Fruit fly (Drosophila melanogaster) whole organism, wandering third instar larva: ENCODE results near the gene ftz-f1.
A peak's percentile ranks its signal among the peaks of the same experiment; 100 is the strongest.

Experiments used
- Abd-B ChIP-seq: fragments of >200 bp; optimal IDR thresholded peaks from 2 replicates; lab custom pipeline; 2017; ENCODE audit warnings: missing biosample characterization, missing genetic modification characterization
- CG32264 ChIP-seq: fragments of 200-800 bp; sonication (Bioruptor generic); optimal IDR thresholded peaks from 2 replicates; lab custom pipeline; 2016; ENCODE audit warnings: missing biosample characterization, missing genetic modification characterization
- CrebA ChIP-seq: fragments of 200-800 bp; sonication (Bioruptor generic); optimal IDR thresholded peaks from 2 replicates; lab custom pipeline; 2016; ENCODE audit warnings: missing biosample characterization, mild to moderate bottlenecking, missing genetic modification characterization, borderline replicate concordance
- Dfd ChIP-seq: fragments of >200 bp; optimal IDR thresholded peaks from 2 replicates; lab custom pipeline; 2017; ENCODE audit warnings: missing biosample characterization, missing genetic modification characterization
- Dif ChIP-seq: fragments of 200-275, 200-300 bp; sonication (Bioruptor generic); optimal IDR thresholded peaks from 2 replicates; lab custom pipeline; 2018; ENCODE audit warnings: missing biosample characterization, missing genetic modification characterization; ENCODE audit not compliant: partially characterized antibody
- HLH106 ChIP-seq: fragments of 200-800 bp; optimal IDR thresholded peaks from 3 replicates; lab custom pipeline; 2019; ENCODE audit warnings: missing biosample characterization, mild to moderate bottlenecking, missing genetic modification characterization, moderate library complexity
- Hnf4 ChIP-seq: fragments of 200-800 bp; sonication (Bioruptor generic); optimal IDR thresholded peaks from 2 replicates; lab custom pipeline; 2016; ENCODE audit warnings: missing biosample characterization, mild to moderate bottlenecking, missing genetic modification characterization
- Hr78 ChIP-seq: fragments of >200 bp; optimal IDR thresholded peaks from 2 replicates; lab custom pipeline; 2017; ENCODE audit warnings: missing biosample characterization, missing genetic modification characterization
- Hr83 ChIP-seq: fragments of 200-300 bp; sonication (Bioruptor generic); optimal IDR thresholded peaks from 2 replicates; lab custom pipeline; 2016; ENCODE audit warnings: missing biosample characterization, mild to moderate bottlenecking, missing genetic modification characterization, moderate library complexity; ENCODE audit not compliant: poor library complexity, severe bottlenecking
- Myc ChIP-seq: fragments of >200 bp; optimal IDR thresholded peaks from 2 replicates; lab custom pipeline; 2017
- N ChIP-seq: fragments of >200 bp; optimal IDR thresholded peaks from 2 replicates; lab custom pipeline; 2018; ENCODE audit warnings: missing biosample characterization, missing external identifiers, missing genetic modification characterization
- OdsH ChIP-seq: fragments of 200-800 bp; sonication (Bioruptor generic); optimal IDR thresholded peaks from 2 replicates; lab custom pipeline; 2016; ENCODE audit warnings: missing biosample characterization, mild to moderate bottlenecking, missing genetic modification characterization
- Rel ChIP-seq, 2 experiments: fragments of 200-800 bp; sonication (Bioruptor generic) in 1 of 2; optimal IDR thresholded peaks; 2 replicates in 1 of 2; 3 replicates in 1 of 2; lab custom pipeline; 2016 to 2019; ENCODE audit warnings: mild to moderate bottlenecking in 2 of 2, missing biosample characterization in 2 of 2, missing genetic modification characterization in 2 of 2, moderate library complexity in 1 of 2
- Sp1 ChIP-seq: fragments of 200-800 bp; sonication (Bioruptor generic); optimal IDR thresholded peaks from 3 replicates; lab custom pipeline; 2019; ENCODE audit warnings: missing biosample characterization, mild to moderate bottlenecking, missing genetic modification characterization, moderate library complexity
- Vsx2 ChIP-seq: fragments of 200-300, 225-300 bp; sonication (Bioruptor generic); optimal IDR thresholded peaks from 2 replicates; lab custom pipeline; 2018; ENCODE audit warnings: missing biosample characterization, missing genetic modification characterization; ENCODE audit not compliant: partially characterized antibody
- br ChIP-seq: fragments of 200-800 bp; sonication (Bioruptor generic); optimal IDR thresholded peaks from 2 replicates; lab custom pipeline; 2016; ENCODE audit warnings: missing biosample characterization, missing genetic modification characterization
- brk ChIP-seq: fragments of 200-800 bp; sonication (Bioruptor generic); optimal IDR thresholded peaks from 2 replicates; lab custom pipeline; 2016; ENCODE audit warnings: missing biosample characterization, mild to moderate bottlenecking, missing genetic modification characterization
- dl ChIP-seq, 2 experiments: fragments of 175-275, 200-275 bp in 1 of 2; fragments of 200-275 bp in 1 of 2; sonication (Bioruptor generic); optimal IDR thresholded peaks; lab custom pipeline; 2018; ENCODE audit warnings: mild to moderate bottlenecking in 2 of 2, missing biosample characterization in 2 of 2, missing genetic modification characterization in 2 of 2, moderate library complexity in 2 of 2; ENCODE audit not compliant: partially characterized antibody in 2 of 2, insufficient read depth in 1 of 2
- dmrt93B ChIP-seq: fragments of 200-800 bp; sonication (Bioruptor generic); optimal IDR thresholded peaks from 2 replicates; lab custom pipeline; 2018; ENCODE audit warnings: missing biosample characterization, mild to moderate bottlenecking, missing genetic modification characterization
- dsf ChIP-seq: sonication (Bioruptor generic); optimal IDR thresholded peaks from 2 replicates; lab custom pipeline; 2016; ENCODE audit warnings: missing biosample characterization, missing genetic modification characterization, borderline replicate concordance
- ey ChIP-seq: fragments of 200-800 bp; sonication (Bioruptor generic); optimal IDR thresholded peaks from 2 replicates; lab custom pipeline; 2016; ENCODE audit warnings: missing biosample characterization, missing genetic modification characterization
- foxo ChIP-seq, 2 experiments: fragments of 200-800 bp; sonication (Bioruptor generic); optimal IDR thresholded peaks; 2 replicates in 1 of 2; 3 replicates in 1 of 2; lab custom pipeline; 2016 to 2017; ENCODE audit warnings: missing biosample characterization in 2 of 2, missing genetic modification characterization in 2 of 2
- fru ChIP-seq: fragments of 200-800 bp; sonication (Bioruptor generic); optimal IDR thresholded peaks from 3 replicates; lab custom pipeline; 2016; ENCODE audit warnings: missing biosample characterization, mild to moderate bottlenecking, missing genetic modification characterization
- jim ChIP-seq: fragments of 175-275, 200-325 bp; sonication (Bioruptor generic); optimal IDR thresholded peaks from 2 replicates; lab custom pipeline; 2016; ENCODE audit warnings: missing biosample characterization, mild to moderate bottlenecking, missing genetic modification characterization
- lola ChIP-seq: fragments of >200 bp; optimal IDR thresholded peaks from 2 replicates; lab custom pipeline; 2017; ENCODE audit warnings: missing biosample characterization, missing genetic modification characterization
- pan ChIP-seq: fragments of >200 bp; optimal IDR thresholded peaks from 2 replicates; lab custom pipeline; 2017
- psq ChIP-seq: fragments of 200-800 bp; sonication (Bioruptor generic); optimal IDR thresholded peaks from 3 replicates; lab custom pipeline; 2017; ENCODE audit warnings: missing biosample characterization, mild to moderate bottlenecking, missing genetic modification characterization, moderate library complexity
- rgr ChIP-seq: fragments of 200-800 bp; sonication (Bioruptor generic); optimal IDR thresholded peaks from 3 replicates; lab custom pipeline; 2016; ENCODE audit warnings: missing biosample characterization, mild to moderate bottlenecking, missing genetic modification characterization
- sage ChIP-seq: fragments of 200-800 bp; sonication (Bioruptor generic); optimal IDR thresholded peaks from 2 replicates; lab custom pipeline; 2016; ENCODE audit warnings: missing biosample characterization, mild to moderate bottlenecking, missing genetic modification characterization
- sv ChIP-seq: fragments of 200-800 bp; sonication (Bioruptor generic); optimal IDR thresholded peaks from 3 replicates; lab custom pipeline; 2016; ENCODE audit warnings: missing biosample characterization, missing genetic modification characterization
- tai ChIP-seq: sonication (Bioruptor generic); optimal IDR thresholded peaks from 2 replicates; lab custom pipeline; 2016; ENCODE audit warnings: missing biosample characterization, missing genetic modification characterization
- usp ChIP-seq: fragments of >200 bp; optimal IDR thresholded peaks from 2 replicates; lab custom pipeline; 2017; ENCODE audit warnings: missing biosample characterization, missing genetic modification characterization
- woc ChIP-seq: sonication (Bioruptor generic); optimal IDR thresholded peaks from 2 replicates; lab custom pipeline; 2016; ENCODE audit warnings: missing biosample characterization, mild to moderate bottlenecking, missing genetic modification characterization

Gene ftz-f1

dm6 chr3L:18810469-18810868, 9.4 kb upstream of the ftz-f1 start:
- TF ChIP-seq dl (GFP tag; optimal IDR thresholded peaks at IDR 0.05; lab: Kevin White, UChicago; ENCODE audit: insufficient read depth in 1 of 2, partially characterized antibody in 2 of 2) (no peak), Sp1 (GFP tag; lab: Kevin White, UChicago) (no peak), woc (GFP tag; lab: Kevin White, UChicago) (no peak), Myc (lab: Kevin White, UChicago) (no peak), Abd-B (GFP tag; lab: Kevin White, UChicago) (no peak), usp (GFP tag; lab: Kevin White, UChicago) (no peak), Rel (GFP tag; optimal IDR thresholded peaks at IDR 0.05; lab: Kevin White, UChicago) (no peak), Rel (tag; optimal IDR thresholded peaks at IDR 0.05; lab: Kevin White, UChicago) (no peak), Vsx2 (GFP tag; lab: Kevin White, UChicago) (no peak), Hr83 (no peak), brk (GFP tag; lab: Kevin White, UChicago) (no peak), psq (no peak), Dfd (GFP tag; lab: Kevin White, UChicago) (no peak), dmrt93B (GFP tag; lab: Kevin White, UChicago) (no peak), pan (lab: Kevin White, UChicago) (no peak), N (GFP tag; lab: Kevin White, UChicago) (no peak), CG32264 (GFP tag; lab: Kevin White, UChicago) (no peak), sage (GFP tag; lab: Kevin White, UChicago) (no peak), dsf (GFP tag; lab: Kevin White, UChicago) (no peak), tai (GFP tag; lab: Kevin White, UChicago) (no peak), br (no peak)

- TF ChIP-seq woc (GFP tag; lab: Kevin White, UChicago) (no peak), Dfd (GFP tag; lab: Kevin White, UChicago) (peak; percentile 82)
Measured at dm6 chr3L:18809067-18809466, 8.0 kb upstream of the ftz-f1 start.

DNA sequence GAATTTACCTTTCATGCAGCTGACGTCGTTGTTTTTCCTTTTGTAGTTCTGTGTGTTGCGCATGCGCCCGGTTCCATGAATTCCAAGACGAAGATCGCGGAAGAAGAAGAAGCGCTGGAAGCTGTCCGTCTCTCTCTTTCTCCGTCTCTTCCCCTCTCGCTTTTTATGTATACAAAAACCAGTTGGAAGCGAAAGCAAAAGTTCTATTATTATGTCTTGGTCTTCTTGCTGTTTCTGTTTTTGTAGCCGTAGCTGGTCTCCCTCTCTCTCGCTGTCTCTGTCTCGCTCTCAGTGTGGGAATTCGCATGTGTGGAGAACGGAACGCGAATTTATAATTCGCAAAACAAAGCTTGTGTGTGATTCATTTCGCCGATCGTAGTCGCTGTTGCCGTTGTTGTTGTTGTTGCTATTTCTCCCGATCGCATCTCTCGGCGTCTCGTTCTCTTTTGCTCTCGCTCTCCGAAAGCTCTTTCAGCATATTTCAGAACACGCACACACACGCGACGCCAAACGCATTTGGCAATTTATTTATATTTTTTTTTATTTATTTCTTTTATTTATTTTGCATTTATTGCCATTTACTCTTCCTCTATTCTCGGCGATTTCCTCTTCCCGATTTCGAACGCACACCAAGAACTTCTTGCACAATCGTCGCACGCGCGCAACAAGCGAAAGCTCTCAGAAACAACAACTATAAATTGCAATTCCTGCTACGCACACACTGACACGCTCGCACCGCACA, 838 bp downstream of the ftz-f1 start:
- TF ChIP-seq Rel (GFP tag; optimal IDR thresholded peaks at IDR 0.05; lab: Kevin White, UChicago): peak; percentile 48
- no peak for TF ChIP-seq Rel (tag; optimal IDR thresholded peaks at IDR 0.05; lab: Kevin White, UChicago)
- TF ChIP-seq Vsx2 (GFP tag; lab: Kevin White, UChicago): peak; percentile 68
- TF ChIP-seq foxo (GFP tag; optimal IDR thresholded peaks at IDR 0.05; lab: Kevin White, UChicago): peak in 1 of 2 experiments; percentile 6
- no peak for TF ChIP-seq tai (GFP tag; lab: Kevin White, UChicago)
- no peak for TF ChIP-seq dsf (GFP tag; lab: Kevin White, UChicago)
- no peak for TF ChIP-seq lola (GFP tag; lab: Kevin White, UChicago)
- TF ChIP-seq brk (GFP tag; lab: Kevin White, UChicago): peak; percentile 22
- peak; percentile 12 for TF ChIP-seq jim
- no peak for TF ChIP-seq Hr78
- TF ChIP-seq Hnf4: no peak
- TF ChIP-seq psq: peak; percentile 64
- peak; percentile 66 for TF ChIP-seq sage (GFP tag; lab: Kevin White, UChicago)
- TF ChIP-seq Dif: peak; percentile 0

DNA sequence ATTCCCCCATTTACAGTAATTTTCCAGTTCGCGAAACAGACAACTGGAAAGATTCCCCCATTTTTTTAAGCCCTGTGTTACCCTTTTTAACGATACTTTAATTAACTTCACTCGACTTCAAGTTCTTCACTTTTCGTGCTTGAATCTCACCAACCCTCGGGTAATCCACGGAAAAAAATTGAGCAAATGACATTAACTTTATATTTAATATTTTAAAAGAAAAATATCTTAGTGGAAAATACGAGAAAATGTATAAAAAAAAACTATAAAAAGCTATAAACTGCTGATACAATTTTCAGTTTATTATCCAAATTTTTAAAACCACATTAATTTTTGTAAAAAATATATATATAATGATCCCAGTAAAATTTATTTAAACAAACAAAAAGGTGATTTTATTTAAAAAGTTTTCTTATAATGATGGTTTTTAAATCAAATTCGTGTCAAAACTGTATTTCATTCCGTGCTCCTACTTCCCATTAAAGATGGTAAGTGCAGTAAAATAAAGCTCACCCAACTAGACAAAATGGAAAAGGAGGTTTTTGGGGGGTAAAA, 1.5 kb downstream of the ftz-f1 start:
- no peak for TF ChIP-seq brk (GFP tag; lab: Kevin White, UChicago)
- no peak for TF ChIP-seq Myc (lab: Kevin White, UChicago)
- TF ChIP-seq OdsH (GFP tag; lab: Kevin White, UChicago): no peak
- no peak for TF ChIP-seq CG32264 (GFP tag; lab: Kevin White, UChicago)
- no peak for TF ChIP-seq foxo (GFP tag; optimal IDR thresholded peaks at IDR 0.05; lab: Kevin White, UChicago)
- TF ChIP-seq br: no peak
- TF ChIP-seq tai (GFP tag; lab: Kevin White, UChicago): no peak
- TF ChIP-seq, all 38 proteins: peak for 0

DNA sequence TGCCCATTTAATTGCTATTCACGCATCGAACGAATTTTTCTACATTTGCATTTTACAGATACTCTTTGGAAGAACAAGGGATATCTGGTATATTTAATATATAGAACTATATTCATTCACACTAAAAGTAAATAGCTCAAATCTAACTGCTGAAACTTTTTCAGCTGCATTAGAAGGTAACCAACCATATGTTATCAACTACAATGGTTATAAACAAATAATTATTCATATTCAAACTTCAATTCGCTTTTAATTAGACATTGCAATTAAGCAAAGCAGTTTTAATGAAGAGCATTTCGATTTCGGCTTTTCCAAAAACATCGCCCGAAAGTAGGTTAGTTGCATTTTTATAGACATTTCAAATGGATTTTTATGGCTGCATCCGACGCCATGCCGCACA, 4.7 kb downstream of the ftz-f1 start:
- no peak for TF ChIP-seq sv (GFP tag; lab: Kevin White, UChicago)
- no peak for TF ChIP-seq OdsH (GFP tag; lab: Kevin White, UChicago)
- no peak for TF ChIP-seq dmrt93B (GFP tag; lab: Kevin White, UChicago)
- no peak for TF ChIP-seq rgr
- TF ChIP-seq ey (GFP tag; lab: Kevin White, UChicago): no peak
- no peak for TF ChIP-seq tai (GFP tag; lab: Kevin White, UChicago)
- TF ChIP-seq dsf (GFP tag; lab: Kevin White, UChicago): no peak
- TF ChIP-seq dl (GFP tag; optimal IDR thresholded peaks at IDR 0.05; lab: Kevin White, UChicago; ENCODE audit: insufficient read depth in 1 of 2, partially characterized antibody in 2 of 2): no peak
- TF ChIP-seq Hr78: no peak
- TF ChIP-seq psq: no peak
- no peak for TF ChIP-seq pan (lab: Kevin White, UChicago)
- no peak for TF ChIP-seq jim
- TF ChIP-seq brk (GFP tag; lab: Kevin White, UChicago): no peak
- TF ChIP-seq CG32264 (GFP tag; lab: Kevin White, UChicago): no peak
- no peak for TF ChIP-seq fru (GFP tag; lab: Kevin White, UChicago)
- TF ChIP-seq CrebA: no peak
- no peak for TF ChIP-seq HLH106
